Fruit fly (Drosophila melanogaster): ENCODE measurements around the gene Jon99Fii.

Gene Jon99Fii

dm6 chr3R:30514255-30514827 is 26.6 kb upstream of the Jon99Fii start, which contains the start of the genes CG31524 and CG9698:
Gene CG31524 (minus strand): TSS chr3R:30514355.
Gene CG9698 (plus strand): TSS chr3R:30514777.
- TF ChIP-seq fkh (GFP tag; optimal IDR thresholded peaks at IDR 0.05) = no peak
- TF ChIP-seq svp (GFP tag) = peak; percentile 1

dm6 chr3R:30512114-30512513 is 24.4 kb upstream of the Jon99Fii start, which contains the start of gene PH4alphaNE2:
Gene PH4alphaNE2 (minus strand): TSS chr3R:30512214.
- TF ChIP-seq CG10669 (GFP tag; optimal IDR thresholded peaks at IDR 0.05) (no peak), CG8319 (GFP tag; optimal IDR thresholded peaks at IDR 0.05) (no peak), CG8632 (GFP tag; optimal IDR thresholded peaks at IDR 0.05) (no peak), Hr39 (GFP tag; optimal IDR thresholded peaks at IDR 0.05) (no peak), vri (GFP tag; optimal IDR thresholded peaks at IDR 0.05) (no peak), fkh (GFP tag; optimal IDR thresholded peaks at IDR 0.05) (no peak), dsx (GFP tag; optimal IDR thresholded peaks at IDR 0.05; ENCODE audit: poor library complexity, severe bottlenecking) (no peak), CG9139 (GFP tag; optimal IDR thresholded peaks at IDR 0.05) (no peak), CG32006 (GFP tag; optimal IDR thresholded peaks at IDR 0.05) (no peak), CG6276 (GFP tag; optimal IDR thresholded peaks at IDR 0.05) (no peak), Eip75B (GFP tag; optimal IDR thresholded peaks at IDR 0.05) (no peak), CG15336 (GFP tag; IDR thresholded peaks at IDR 0.05) (no peak), Sox15 (GFP tag; optimal IDR thresholded peaks at IDR 0.05) (no peak), esn (GFP tag; optimal IDR thresholded peaks at IDR 0.05) (no peak), Sox14 (GFP tag; optimal IDR thresholded peaks at IDR 0.05) (no peak)

dm6 chr3R:30507723-30508122 is 20.0 kb upstream of the Jon99Fii start, which contains the start of gene CG34041:
Gene CG34041 (plus strand): TSS chr3R:30508023.
- no peak for TF ChIP-seq CG1621 (tag; optimal IDR thresholded peaks at IDR 0.05)
- TF ChIP-seq CG6163 (GFP tag; IDR thresholded peaks at IDR 0.05) = no peak
- no peak for TF ChIP-seq eg (GFP tag; IDR thresholded peaks at IDR 0.05)

dm6 chr3R:30505561-30506037 is 17.9 kb upstream of the Jon99Fii start, which contains the start of the genes PH4alphaSG1 and CG15539:
Gene PH4alphaSG1 (minus strand): TSS chr3R:30505661.
Gene CG15539 (plus strand): TSS chr3R:30505987.
- TF ChIP-seq dsx (GFP tag; optimal IDR thresholded peaks at IDR 0.05; ENCODE audit: poor library complexity, severe bottlenecking) (no peak), achi (GFP tag; optimal IDR thresholded peaks at IDR 0.05) (no peak), CG8319 (GFP tag; optimal IDR thresholded peaks at IDR 0.05) (no peak), CG15336 (GFP tag; IDR thresholded peaks at IDR 0.05) (no peak), Blimp-1 (GFP tag; optimal IDR thresholded peaks at IDR 0.05) (no peak), Gug (GFP tag; IDR thresholded peaks at IDR 0.05) (no peak), CG6808 (GFP tag; optimal IDR thresholded peaks at IDR 0.05) (no peak), dac (GFP tag; optimal IDR thresholded peaks at IDR 0.05) (no peak), Sox102F (GFP tag; optimal IDR thresholded peaks at IDR 0.05) (no peak), acj6 (GFP tag; optimal IDR thresholded peaks at IDR 0.05) (no peak), CG6163 (GFP tag; IDR thresholded peaks at IDR 0.05) (no peak), CG3919 (GFP tag; optimal IDR thresholded peaks at IDR 0.05) (no peak), net (GFP tag; optimal IDR thresholded peaks at IDR 0.05) (no peak)

- TF ChIP-seq fd59A (GFP tag; optimal IDR thresholded peaks at IDR 0.05) (no peak), CG3919 (GFP tag; optimal IDR thresholded peaks at IDR 0.05) (no peak), vri (GFP tag; optimal IDR thresholded peaks at IDR 0.05) (no peak), fd85E (GFP tag; optimal IDR thresholded peaks at IDR 0.05) (no peak), CG11902 (GFP tag; optimal IDR thresholded peaks at IDR 0.05) (no peak), Sox15 (GFP tag; optimal IDR thresholded peaks at IDR 0.05) (no peak), Eip93F (GFP tag; optimal IDR thresholded peaks at IDR 0.05) (no peak), CG8632 (GFP tag; optimal IDR thresholded peaks at IDR 0.05) (no peak), CG6854 (GFP tag; optimal IDR thresholded peaks at IDR 0.05) (no peak), Blimp-1 (GFP tag; optimal IDR thresholded peaks at IDR 0.05) (no peak), dac (GFP tag; optimal IDR thresholded peaks at IDR 0.05) (no peak)
Measured at dm6 chr3R:30503406-30503805, 15.7 kb upstream of the Jon99Fii start, which contains the start of gene CG31371. Gene CG31371 (minus strand): TSS chr3R:30503506.
